Fruit fly (Drosophila melanogaster) whole organism, wandering third instar larva: ENCODE results near the gene CG15927.

Experiments used
- Abd-B ChIP-seq: fragments of >200 bp; optimal IDR thresholded peaks from 2 replicates; lab custom pipeline; 2017; ENCODE audit warnings: missing biosample characterization, missing genetic modification characterization
- CG32264 ChIP-seq: fragments of 200-800 bp; sonication (Bioruptor generic); optimal IDR thresholded peaks from 2 replicates; lab custom pipeline; 2016; ENCODE audit warnings: missing biosample characterization, missing genetic modification characterization
- CrebA ChIP-seq: fragments of 200-800 bp; sonication (Bioruptor generic); optimal IDR thresholded peaks from 2 replicates; lab custom pipeline; 2016; ENCODE audit warnings: missing biosample characterization, mild to moderate bottlenecking, missing genetic modification characterization, borderline replicate concordance
- Dfd ChIP-seq: fragments of >200 bp; optimal IDR thresholded peaks from 2 replicates; lab custom pipeline; 2017; ENCODE audit warnings: missing biosample characterization, missing genetic modification characterization
- Dif ChIP-seq: fragments of 200-275, 200-300 bp; sonication (Bioruptor generic); optimal IDR thresholded peaks from 2 replicates; lab custom pipeline; 2018; ENCODE audit warnings: missing biosample characterization, missing genetic modification characterization; ENCODE audit not compliant: partially characterized antibody
- GATAd ChIP-seq: sonication (Bioruptor generic); optimal IDR thresholded peaks from 2 replicates; lab custom pipeline; 2016; ENCODE audit warnings: missing biosample characterization, missing genetic modification characterization
- HLH106 ChIP-seq: fragments of 200-800 bp; optimal IDR thresholded peaks from 3 replicates; lab custom pipeline; 2019; ENCODE audit warnings: missing biosample characterization, mild to moderate bottlenecking, missing genetic modification characterization, moderate library complexity
- Hnf4 ChIP-seq: fragments of 200-800 bp; sonication (Bioruptor generic); optimal IDR thresholded peaks from 2 replicates; lab custom pipeline; 2016; ENCODE audit warnings: missing biosample characterization, mild to moderate bottlenecking, missing genetic modification characterization
- Hr78 ChIP-seq: fragments of >200 bp; optimal IDR thresholded peaks from 2 replicates; lab custom pipeline; 2017; ENCODE audit warnings: missing biosample characterization, missing genetic modification characterization
- Hr83 ChIP-seq: fragments of 200-300 bp; sonication (Bioruptor generic); optimal IDR thresholded peaks from 2 replicates; lab custom pipeline; 2016; ENCODE audit warnings: missing biosample characterization, mild to moderate bottlenecking, missing genetic modification characterization, moderate library complexity; ENCODE audit not compliant: poor library complexity, severe bottlenecking
- Jra ChIP-seq: sonication (Bioruptor generic); optimal IDR thresholded peaks from 2 replicates; lab custom pipeline; 2016; ENCODE audit warnings: missing biosample characterization, missing genetic modification characterization
- Mio ChIP-seq: sonication (Bioruptor generic); optimal IDR thresholded peaks from 2 replicates; lab custom pipeline; 2016; ENCODE audit warnings: missing biosample characterization, missing genetic modification characterization
- Myc ChIP-seq: fragments of >200 bp; optimal IDR thresholded peaks from 2 replicates; lab custom pipeline; 2017
- N ChIP-seq: fragments of >200 bp; optimal IDR thresholded peaks from 2 replicates; lab custom pipeline; 2018; ENCODE audit warnings: missing biosample characterization, missing external identifiers, missing genetic modification characterization
- OdsH ChIP-seq: fragments of 200-800 bp; sonication (Bioruptor generic); optimal IDR thresholded peaks from 2 replicates; lab custom pipeline; 2016; ENCODE audit warnings: missing biosample characterization, mild to moderate bottlenecking, missing genetic modification characterization
- Rel ChIP-seq, 2 experiments: fragments of 200-800 bp; sonication (Bioruptor generic) in 1 of 2; optimal IDR thresholded peaks; 2 replicates in 1 of 2; 3 replicates in 1 of 2; lab custom pipeline; 2016 to 2019; ENCODE audit warnings: mild to moderate bottlenecking in 2 of 2, missing biosample characterization in 2 of 2, missing genetic modification characterization in 2 of 2, moderate library complexity in 1 of 2
- Vsx2 ChIP-seq: fragments of 200-300, 225-300 bp; sonication (Bioruptor generic); optimal IDR thresholded peaks from 2 replicates; lab custom pipeline; 2018; ENCODE audit warnings: missing biosample characterization, missing genetic modification characterization; ENCODE audit not compliant: partially characterized antibody
- br ChIP-seq: fragments of 200-800 bp; sonication (Bioruptor generic); optimal IDR thresholded peaks from 2 replicates; lab custom pipeline; 2016; ENCODE audit warnings: missing biosample characterization, missing genetic modification characterization
- brk ChIP-seq: fragments of 200-800 bp; sonication (Bioruptor generic); optimal IDR thresholded peaks from 2 replicates; lab custom pipeline; 2016; ENCODE audit warnings: missing biosample characterization, mild to moderate bottlenecking, missing genetic modification characterization
- dmrt93B ChIP-seq: fragments of 200-800 bp; sonication (Bioruptor generic); optimal IDR thresholded peaks from 2 replicates; lab custom pipeline; 2018; ENCODE audit warnings: missing biosample characterization, mild to moderate bottlenecking, missing genetic modification characterization
- dsf ChIP-seq: sonication (Bioruptor generic); optimal IDR thresholded peaks from 2 replicates; lab custom pipeline; 2016; ENCODE audit warnings: missing biosample characterization, missing genetic modification characterization, borderline replicate concordance
- ey ChIP-seq: fragments of 200-800 bp; sonication (Bioruptor generic); optimal IDR thresholded peaks from 2 replicates; lab custom pipeline; 2016; ENCODE audit warnings: missing biosample characterization, missing genetic modification characterization
- foxo ChIP-seq, 2 experiments: fragments of 200-800 bp; sonication (Bioruptor generic); optimal IDR thresholded peaks; 2 replicates in 1 of 2; 3 replicates in 1 of 2; lab custom pipeline; 2016 to 2017; ENCODE audit warnings: missing biosample characterization in 2 of 2, missing genetic modification characterization in 2 of 2
- fru ChIP-seq: fragments of 200-800 bp; sonication (Bioruptor generic); optimal IDR thresholded peaks from 3 replicates; lab custom pipeline; 2016; ENCODE audit warnings: missing biosample characterization, mild to moderate bottlenecking, missing genetic modification characterization
- h ChIP-seq: fragments of 200-800 bp; sonication (Bioruptor generic); optimal IDR thresholded peaks from 3 replicates; lab custom pipeline; 2016; ENCODE audit warnings: missing biosample characterization, mild to moderate bottlenecking, missing genetic modification characterization
- jim ChIP-seq: fragments of 175-275, 200-325 bp; sonication (Bioruptor generic); optimal IDR thresholded peaks from 2 replicates; lab custom pipeline; 2016; ENCODE audit warnings: missing biosample characterization, mild to moderate bottlenecking, missing genetic modification characterization
- lola ChIP-seq: fragments of >200 bp; optimal IDR thresholded peaks from 2 replicates; lab custom pipeline; 2017; ENCODE audit warnings: missing biosample characterization, missing genetic modification characterization
- pan ChIP-seq: fragments of >200 bp; optimal IDR thresholded peaks from 2 replicates; lab custom pipeline; 2017
- psq ChIP-seq: fragments of 200-800 bp; sonication (Bioruptor generic); optimal IDR thresholded peaks from 3 replicates; lab custom pipeline; 2017; ENCODE audit warnings: missing biosample characterization, mild to moderate bottlenecking, missing genetic modification characterization, moderate library complexity
- rgr ChIP-seq: fragments of 200-800 bp; sonication (Bioruptor generic); optimal IDR thresholded peaks from 3 replicates; lab custom pipeline; 2016; ENCODE audit warnings: missing biosample characterization, mild to moderate bottlenecking, missing genetic modification characterization
- sage ChIP-seq: fragments of 200-800 bp; sonication (Bioruptor generic); optimal IDR thresholded peaks from 2 replicates; lab custom pipeline; 2016; ENCODE audit warnings: missing biosample characterization, mild to moderate bottlenecking, missing genetic modification characterization
- sv ChIP-seq: fragments of 200-800 bp; sonication (Bioruptor generic); optimal IDR thresholded peaks from 3 replicates; lab custom pipeline; 2016; ENCODE audit warnings: missing biosample characterization, missing genetic modification characterization
- tai ChIP-seq: sonication (Bioruptor generic); optimal IDR thresholded peaks from 2 replicates; lab custom pipeline; 2016; ENCODE audit warnings: missing biosample characterization, missing genetic modification characterization
- usp ChIP-seq: fragments of >200 bp; optimal IDR thresholded peaks from 2 replicates; lab custom pipeline; 2017; ENCODE audit warnings: missing biosample characterization, missing genetic modification characterization
- woc ChIP-seq: sonication (Bioruptor generic); optimal IDR thresholded peaks from 2 replicates; lab custom pipeline; 2016; ENCODE audit warnings: missing biosample characterization, mild to moderate bottlenecking, missing genetic modification characterization

Gene CG15927

DNA sequence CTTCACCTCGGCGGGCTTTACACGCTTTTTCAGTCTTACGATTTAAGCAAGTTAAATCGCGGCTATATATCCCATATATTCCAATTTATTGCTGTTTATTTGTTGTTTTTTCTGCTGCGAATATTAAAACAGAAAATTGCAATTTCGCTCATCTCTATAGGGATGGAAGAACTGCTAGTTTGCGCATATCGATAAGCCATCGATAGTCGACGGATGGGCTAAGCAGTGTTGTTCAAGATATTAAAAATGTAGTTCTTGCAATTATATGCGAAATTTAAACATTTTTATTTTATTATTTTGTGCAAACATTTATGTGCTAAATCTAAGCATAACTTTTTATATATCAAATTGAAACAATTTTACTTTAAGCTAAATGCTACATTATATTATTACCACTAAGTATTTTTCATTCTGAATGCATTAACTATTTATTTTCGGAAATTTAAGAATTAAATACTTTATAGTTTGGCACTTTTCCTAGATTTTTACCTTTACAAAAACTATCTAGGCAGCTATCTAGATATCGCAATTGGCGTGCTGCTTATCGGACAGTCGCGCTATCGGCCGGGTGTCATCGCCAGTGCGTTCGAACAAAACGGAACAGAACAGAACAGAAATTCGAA lies 8.5 kb downstream of the CG15927 start, which contains the start of the genes Rab40 and CG42258 (continued):
- no peak for TF ChIP-seq lola (GFP tag; lab: Kevin White, UChicago)
- TF ChIP-seq jim (GFP tag; lab: Kevin White, UChicago): no peak
- TF ChIP-seq dsf (GFP tag; lab: Kevin White, UChicago): peak; percentile 36
- peak; percentile 59 for TF ChIP-seq woc (GFP tag; lab: Kevin White, UChicago)
- no peak for TF ChIP-seq sage (GFP tag; lab: Kevin White, UChicago)
- no peak for TF ChIP-seq Dif (GFP tag; lab: Kevin White, UChicago)
- TF ChIP-seq dmrt93B (GFP tag; lab: Kevin White, UChicago): no peak
- TF ChIP-seq h (GFP tag; lab: Kevin White, UChicago): peak; percentile 42
- TF ChIP-seq brk: peak; percentile 8
- peak; percentile 54 for TF ChIP-seq Hnf4
- TF ChIP-seq Hr78 (GFP tag; lab: Kevin White, UChicago): no peak
- TF ChIP-seq Hr83 (GFP tag; lab: Kevin White, UChicago): peak; percentile 33

- TF ChIP-seq brk: no peak
- no peak for TF ChIP-seq dmrt93B (GFP tag; lab: Kevin White, UChicago)
- no peak for TF ChIP-seq usp
- TF ChIP-seq jim (GFP tag; lab: Kevin White, UChicago): no peak
- no peak for TF ChIP-seq Myc (lab: Kevin White, UChicago)
- TF ChIP-seq OdsH: no peak
- no peak for TF ChIP-seq CG32264 (GFP tag; lab: Kevin White, UChicago)
- TF ChIP-seq psq (GFP tag; lab: Kevin White, UChicago): no peak
- no peak for TF ChIP-seq Dfd
- TF ChIP-seq Abd-B (GFP tag; lab: Kevin White, UChicago): no peak
- no peak for TF ChIP-seq N (GFP tag; lab: Kevin White, UChicago)
- no peak for TF ChIP-seq sage (GFP tag; lab: Kevin White, UChicago)
- TF ChIP-seq rgr (GFP tag; lab: Kevin White, UChicago): no peak
These were observed 9.0 kb downstream of the CG15927 start for dm6 chrX:12463560-12463959.

dm6 chrX:12465316-12465715 lies 10.8 kb downstream of the CG15927 start:
- no peak for TF ChIP-seq Abd-B (GFP tag; lab: Kevin White, UChicago)
- TF ChIP-seq CrebA (GFP tag; lab: Kevin White, UChicago): no peak
- TF ChIP-seq, all 38 proteins: peak for 0

- no peak for TF ChIP-seq Jra
- peak; percentile 0 for TF ChIP-seq ey (GFP tag; lab: Kevin White, UChicago)
- no peak for TF ChIP-seq HLH106 (tag; lab: Kevin White, UChicago)
- no peak for TF ChIP-seq Vsx2
- TF ChIP-seq foxo (GFP tag; optimal IDR thresholded peaks at IDR 0.05; lab: Kevin White, UChicago): peak in 1 of 2 experiments; percentile 13
These were observed 12.2 kb downstream of the CG15927 start for dm6 chrX:12466541-12467240.

DNA sequence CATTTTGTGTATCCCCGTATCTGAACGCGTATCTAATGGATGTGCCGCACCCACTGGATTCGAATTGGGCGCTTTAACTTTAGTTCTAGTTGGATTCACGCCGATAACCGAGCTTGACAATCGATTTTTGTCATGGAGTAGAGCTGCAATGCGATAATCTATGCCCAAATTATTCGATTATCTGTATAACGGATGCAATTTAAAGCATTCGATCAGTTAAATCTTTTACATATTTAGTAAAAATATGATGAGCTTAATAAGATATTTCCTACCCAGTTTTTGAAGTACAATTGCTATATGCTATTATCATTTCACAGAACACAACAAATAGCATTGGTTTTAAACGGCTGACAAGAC lies 12.7 kb downstream of the CG15927 start:
- TF ChIP-seq Dif (GFP tag; lab: Kevin White, UChicago) (no peak), fru (no peak), dmrt93B (GFP tag; lab: Kevin White, UChicago) (no peak)
- TF ChIP-seq, all 38 proteins: peak for 0

- TF ChIP-seq br (GFP tag; lab: Kevin White, UChicago) (no peak), Vsx2 (no peak), Mio (no peak), Myc (lab: Kevin White, UChicago) (no peak), ey (GFP tag; lab: Kevin White, UChicago) (no peak), Dif (GFP tag; lab: Kevin White, UChicago) (no peak), rgr (GFP tag; lab: Kevin White, UChicago) (no peak), Abd-B (GFP tag; lab: Kevin White, UChicago) (no peak), tai (GFP tag; lab: Kevin White, UChicago) (no peak), h (GFP tag; lab: Kevin White, UChicago) (no peak), sv (GFP tag; lab: Kevin White, UChicago) (no peak), pan (lab: Kevin White, UChicago) (no peak), lola (GFP tag; lab: Kevin White, UChicago) (no peak), Rel (GFP tag; optimal IDR thresholded peaks at IDR 0.05; lab: Kevin White, UChicago) (no peak), Rel (tag; optimal IDR thresholded peaks at IDR 0.05; lab: Kevin White, UChicago) (no peak), CrebA (GFP tag; lab: Kevin White, UChicago) (no peak), GATAd (no peak), Jra (no peak), dmrt93B (GFP tag; lab: Kevin White, UChicago) (no peak), fru (no peak)
These were observed 14.6 kb downstream of the CG15927 start for dm6 chrX:12469172-12469571.
